Worm (Caenorhabditis elegans): ENCODE data around the gene eef-1A.1.
A peak's percentile ranks its signal among the peaks of the same experiment; 100 is the strongest.

The eef-1A.1 gene

ce11 chrIII:6968080-6968639, 3.4 kb downstream of the eef-1A.1 start, which contains the start of gene panl-2:
Gene panl-2, minus strand, starts transcription at chrIII:6968130.
- TF ChIP-seq lsy-2 (tag; optimal IDR thresholded peaks at IDR 0.05) (peak; percentile 60 to 87), snpc-4 (tag; optimal IDR thresholded peaks at IDR 0.05) (no peak), nhr-23 (tag; optimal IDR thresholded peaks at IDR 0.05) (no peak), sma-9 (GFP tag; optimal IDR thresholded peaks at IDR 0.05) (peak; percentile 32), sma-9 (tag; optimal IDR thresholded peaks at IDR 0.05) (no peak), crh-2 (tag; optimal IDR thresholded peaks at IDR 0.05) (peak; percentile 34), nhr-77 (tag; optimal IDR thresholded peaks at IDR 0.05) (no peak), lin-13 (GFP tag; optimal IDR thresholded peaks at IDR 0.05) (peak; percentile 28), nhr-21 (tag; optimal IDR thresholded peaks at IDR 0.05) (no peak), skn-1 (tag; optimal IDR thresholded peaks at IDR 0.05) (no peak), nhr-12 (tag; optimal IDR thresholded peaks at IDR 0.05) (no peak), unc-55 (GFP tag; optimal IDR thresholded peaks at IDR 0.05) (peak; percentile 77), mab-5 (tag; optimal IDR thresholded peaks at IDR 0.05) (no peak), nhr-10 (tag; optimal IDR thresholded peaks at IDR 0.05) (no peak), mbf-1 (tag; optimal IDR thresholded peaks at IDR 0.05) (no peak), sma-3 (GFP tag; optimal IDR thresholded peaks at IDR 0.05) (no peak), dmd-4 (tag; optimal IDR thresholded peaks at IDR 0.05) (no peak), ztf-11 (tag; optimal IDR thresholded peaks at IDR 0.05) (no peak), nhr-129 (tag; optimal IDR thresholded peaks at IDR 0.05) (peak; percentile 57), elt-1 (tag; optimal IDR thresholded peaks at IDR 0.05) (no peak), unc-62 (GFP tag; optimal IDR thresholded peaks at IDR 0.05) (no peak), aly-2 (tag; optimal IDR thresholded peaks at IDR 0.05) (no peak), ceh-16 (tag; optimal IDR thresholded peaks at IDR 0.05) (no peak), nhr-11 (tag; optimal IDR thresholded peaks at IDR 0.05) (no peak), ama-1 (optimal IDR thresholded peaks at IDR 0.05) (no peak), lin-39 (tag; optimal IDR thresholded peaks at IDR 0.05) (no peak), peb-1 (tag; optimal IDR thresholded peaks at IDR 0.05) (no peak), ZK546.5 (tag; optimal IDR thresholded peaks at IDR 0.05) (no peak), F13H6.1 (tag; optimal IDR thresholded peaks at IDR 0.05) (no peak), unc-39 (tag; optimal IDR thresholded peaks at IDR 0.05) (no peak), ceh-82 (tag; optimal IDR thresholded peaks at IDR 0.05) (no peak), zag-1 (tag; optimal IDR thresholded peaks at IDR 0.05) (no peak), blmp-1 (tag; optimal IDR thresholded peaks at IDR 0.05; ENCODE audit: insufficient read depth) (no peak), R02D3.7 (tag; optimal IDR thresholded peaks at IDR 0.05) (peak; percentile 80), sem-4 (tag; optimal IDR thresholded peaks at IDR 0.05) (no peak), C34F6.9 (tag; optimal IDR thresholded peaks at IDR 0.05) (peak; percentile 71), elt-3 (tag; optimal IDR thresholded peaks at IDR 0.05) (no peak), mdl-1 (tag; optimal IDR thresholded peaks at IDR 0.05) (no peak), fos-1 (tag; optimal IDR thresholded peaks at IDR 0.05) (no peak), nhr-6 (tag; optimal IDR thresholded peaks at IDR 0.05) (no peak), ztf-4 (tag; optimal IDR thresholded peaks at IDR 0.05) (no peak), nhr-237 (tag; optimal IDR thresholded peaks at IDR 0.05) (no peak), nhr-25 (tag; optimal IDR thresholded peaks at IDR 0.05) (no peak), egl-27 (tag; optimal IDR thresholded peaks at IDR 0.05) (no peak), lin-11 (tag; optimal IDR thresholded peaks at IDR 0.05) (no peak), Y55F3AM.14 (GFP tag; optimal IDR thresholded peaks at IDR 0.05) (no peak), alr-1 (tag; optimal IDR thresholded peaks at IDR 0.05) (no peak), ztf-1 (GFP tag; conservative IDR thresholded peaks at IDR 0.05) (no peak), gmeb-1 (tag; optimal IDR thresholded peaks at IDR 0.05) (peak; percentile 86)
